Worm (Caenorhabditis elegans) whole organism, L4/young adult: Measurements from ENCODE around the gene fbxb-107.

ENCODE experiments used
- W03F9.2 ChIP-seq: fragments of 150-350 bp; optimal IDR thresholded peaks from 2 replicates; lab custom pipeline; 2014; ENCODE audit warnings: missing biosample characterization, missing genetic modification characterization
- him-1 ChIP-seq: sonication (generic microtip); optimal IDR thresholded peaks from 2 replicates; lab custom pipeline; 2016; ENCODE audit warnings: missing genotype, missing genetic modification reagents, missing genetic modification characterization, missing compliant biosample characterization

ce11 chrII:2795413-2795812, 36.8 kb downstream of the fbxb-107 start:
- TF ChIP-seq W03F9.2 (tag; lab: Kevin White, UChicago) (no peak), him-1 (tag; lab: Kevin White, UChicago) (no peak)
